Worm (Caenorhabditis elegans) whole organism, late embryonic: ENCODE measurements around the gene C01G6.3.

ENCODE experiments used
- K02D7.2 ChIP-seq: sonication (generic microtip); optimal IDR thresholded peaks from 2 replicates; lab custom pipeline; 2017; ENCODE audit warnings: mild to moderate bottlenecking, missing genetic modification characterization, missing compliant biosample characterization
- ceh-14 ChIP-seq: sonication (generic microtip); optimal IDR thresholded peaks from 2 replicates; lab custom pipeline; 2016; ENCODE audit warnings: missing genotype, missing genetic modification characterization, missing compliant biosample characterization
- ceh-22 ChIP-seq: sonication (generic microtip); optimal IDR thresholded peaks from 2 replicates; lab custom pipeline; 2017; ENCODE audit warnings: missing biosample characterization, missing genetic modification characterization
- eyg-1 ChIP-seq: sonication (generic microtip); optimal IDR thresholded peaks from 2 replicates; lab custom pipeline; 2016; ENCODE audit warnings: missing genotype, missing genetic modification characterization, missing compliant biosample characterization
- lin-11 ChIP-seq: fragments of 200-800 bp; sonication (Bioruptor generic); optimal IDR thresholded peaks from 2 replicates; lab custom pipeline; 2018; ENCODE audit warnings: mild to moderate bottlenecking, missing genetic modification characterization, missing compliant biosample characterization
- nfya-1 ChIP-seq: sonication (generic microtip); optimal IDR thresholded peaks from 2 replicates; lab custom pipeline; 2017; ENCODE audit warnings: missing genetic modification characterization, mild to moderate bottlenecking, missing compliant biosample characterization, antibody characterized with exemption, moderate library complexity
- nhr-11 ChIP-seq: fragments of 150-350 bp; optimal IDR thresholded peaks from 2 replicates; lab custom pipeline; 2014; ENCODE audit warnings: missing biosample characterization, missing genetic modification characterization
- pag-3 ChIP-seq: sonication (generic microtip); optimal IDR thresholded peaks from 2 replicates; lab custom pipeline; 2016; ENCODE audit warnings: missing compliant biosample characterization, missing genetic modification characterization, borderline replicate concordance
- pha-4 ChIP-seq: fragments of 150-350 bp; optimal IDR thresholded peaks from 2 replicates; lab custom pipeline; 2018; ENCODE audit warnings: missing biosample characterization, missing genetic modification reagents, missing genetic modification characterization
- pqm-1 ChIP-seq: sonication (generic microtip); optimal IDR thresholded peaks from 2 replicates; lab custom pipeline; 2016; ENCODE audit warnings: missing genetic modification characterization, missing compliant biosample characterization
- rnt-1 ChIP-seq: sonication (generic microtip); optimal IDR thresholded peaks from 2 replicates; lab custom pipeline; 2016; ENCODE audit warnings: missing genetic modification characterization, missing compliant biosample characterization
- sox-4 ChIP-seq: sonication (generic microtip); optimal IDR thresholded peaks from 2 replicates; lab custom pipeline; 2017; ENCODE audit warnings: mild to moderate bottlenecking, missing genetic modification characterization, inconsistent platforms, missing compliant biosample characterization

ce11 chrII:9304849-9305248 is 35.2 kb downstream of the C01G6.3 start:
- no peak for TF ChIP-seq sox-4 (tag; lab: Kevin White, UChicago)
- no peak for TF ChIP-seq nhr-11 (tag; lab: Kevin White, UChicago)
- no peak for TF ChIP-seq nfya-1
- TF ChIP-seq pag-3: no peak
- no peak for TF ChIP-seq pqm-1 (tag; lab: Kevin White, UChicago)
- TF ChIP-seq lin-11 (tag; lab: Kevin White, UChicago): no peak
- TF ChIP-seq ceh-22 (tag; lab: Kevin White, UChicago): no peak
- TF ChIP-seq ceh-14 (tag; lab: Kevin White, UChicago): no peak
- no peak for TF ChIP-seq eyg-1 (tag; lab: Kevin White, UChicago)
- no peak for TF ChIP-seq rnt-1
- TF ChIP-seq K02D7.2 (tag; lab: Kevin White, UChicago): no peak
- no peak for TF ChIP-seq pha-4 (tag; lab: Kevin White, UChicago)
